Worm (Caenorhabditis elegans): ENCODE measurements around the gene mtm-3.

The mtm-3 gene

ce11 chrIII:3797180-3798026 is 2.9 kb downstream of the mtm-3 start (continued):
- TF ChIP-seq lin-38 (GFP tag; IDR thresholded peaks at IDR 0.05) (no peak; the same call in 1 of the 2 replicates), pha-4 (GFP tag; IDR thresholded peaks at IDR 0.05) (peak; percentile 37; the same call in 1 of the 2 replicates), pha-4 (tag; optimal IDR thresholded peaks at IDR 0.05) (no peak), unc-39 (tag; optimal IDR thresholded peaks at IDR 0.05) (no peak), mes-2 (tag; optimal IDR thresholded peaks at IDR 0.05; ENCODE audit: poor library complexity, severe bottlenecking) (peak; percentile 27), daf-19 (GFP tag; conservative IDR thresholded peaks at IDR 0.05) (no peak), ztf-7 (tag; optimal IDR thresholded peaks at IDR 0.05) (no peak), spr-1 (tag; optimal IDR thresholded peaks at IDR 0.05) (no peak), F10B5.3 (tag; optimal IDR thresholded peaks at IDR 0.05) (no peak)

- no peak for TF ChIP-seq sdz-12 (GFP tag; optimal IDR thresholded peaks at IDR 0.05)
- no peak for TF ChIP-seq zip-2 (tag; optimal IDR thresholded peaks at IDR 0.05)
- no peak for TF ChIP-seq dmd-6 (GFP tag; IDR thresholded peaks at IDR 0.05)
- TF ChIP-seq unc-62 (GFP tag; optimal IDR thresholded peaks at IDR 0.05 in 1 of 2), result peak in 1 of 2 experiments; percentile 34
- TF ChIP-seq unc-62 (tag; optimal IDR thresholded peaks at IDR 0.05), result no peak
- no peak for TF ChIP-seq ztf-7 (tag; optimal IDR thresholded peaks at IDR 0.05)
- TF ChIP-seq aha-1 (tag), result peak; percentile 21
Measured at ce11 chrIII:3795933-3796332, 4.3 kb downstream of the mtm-3 start.

ce11 chrIII:3790855-3791254 is 9.4 kb downstream of the mtm-3 start:
- TF ChIP-seq pqm-1 (tag; optimal IDR thresholded peaks at IDR 0.05) (no peak), unc-62 (GFP tag; optimal IDR thresholded peaks at IDR 0.05 in 1 of 2) (no peak), unc-62 (tag; optimal IDR thresholded peaks at IDR 0.05) (no peak), dpl-1 (GFP tag; optimal IDR thresholded peaks at IDR 0.05) (peak; percentile 40), fos-1 (tag; optimal IDR thresholded peaks at IDR 0.05) (no peak), jun-1 (tag; optimal IDR thresholded peaks at IDR 0.05) (no peak), ZK337.2 (GFP tag; IDR thresholded peaks at IDR 0.05) (no peak), mdt-29 (GFP tag; IDR thresholded peaks at IDR 0.05) (no peak), tag-97 (GFP tag; IDR thresholded peaks at IDR 0.05) (no peak), arid-1 (GFP tag; conservative IDR thresholded peaks at IDR 0.05) (no peak), madf-5 (GFP tag; IDR thresholded peaks at IDR 0.05) (no peak), lim-7 (GFP tag; IDR thresholded peaks at IDR 0.05) (0 out of 2 replicates have a peak, but pooled peaks have one; percentile 31), aha-1 (tag) (peak; percentile 49), F10B5.3 (tag; optimal IDR thresholded peaks at IDR 0.05) (no peak), mep-1 (tag; optimal IDR thresholded peaks at IDR 0.05) (peak; percentile 1), nhr-11 (tag; optimal IDR thresholded peaks at IDR 0.05) (no peak), dmd-6 (GFP tag; IDR thresholded peaks at IDR 0.05) (no peak), lin-15B (tag; optimal IDR thresholded peaks at IDR 0.05) (no peak), Y75B8A.6 (GFP tag; IDR thresholded peaks at IDR 0.05) (no peak), mes-2 (tag; optimal IDR thresholded peaks at IDR 0.05; ENCODE audit: poor library complexity, severe bottlenecking) (no peak), Y105C5A.15 (GFP tag; IDR thresholded peaks at IDR 0.05) (no peak), ztf-11 (tag; optimal IDR thresholded peaks at IDR 0.05) (no peak), snpc-1.2 (GFP tag; IDR thresholded peaks at IDR 0.05) (no peak), zip-11 (GFP tag; IDR thresholded peaks at IDR 0.05) (no peak), duxl-1 (tag; optimal IDR thresholded peaks at IDR 0.05; ENCODE audit: poor library complexity) (no peak)

- TF ChIP-seq arid-1 (GFP tag; conservative IDR thresholded peaks at IDR 0.05), result 0 out of 2 replicates have a peak, but pooled peaks have one; percentile 6
- TF ChIP-seq mes-2 (tag; optimal IDR thresholded peaks at IDR 0.05; ENCODE audit: poor library complexity, severe bottlenecking), result peak; percentile 12
- peak; percentile 54 for TF ChIP-seq aha-1 (tag)
- TF ChIP-seq mep-1 (tag; optimal IDR thresholded peaks at IDR 0.05), result peak; percentile 34
- TF ChIP-seq ama-1 (optimal IDR thresholded peaks at IDR 0.05), result peak; percentile 54
- TF ChIP-seq nhr-48 (tag; optimal IDR thresholded peaks at IDR 0.05), result peak; percentile 6
- peak in 1 of 2 experiments; percentile 17 for TF ChIP-seq lsy-2 (tag; optimal IDR thresholded peaks at IDR 0.05)
- TF ChIP-seq zfp-3 (GFP tag; conservative IDR thresholded peaks at IDR 0.05), result peak; percentile 74; the same call in 1 of the 2 replicates
- TF ChIP-seq fos-1 (tag; optimal IDR thresholded peaks at IDR 0.05), result no peak
- TF ChIP-seq aly-2 (tag; optimal IDR thresholded peaks at IDR 0.05), result peak; percentile 10
- peak; percentile 34 for TF ChIP-seq sdz-12 (GFP tag; optimal IDR thresholded peaks at IDR 0.05)
- no peak for TF ChIP-seq lin-13 (GFP tag; optimal IDR thresholded peaks at IDR 0.05)
- TF ChIP-seq zip-11 (GFP tag; IDR thresholded peaks at IDR 0.05), result no peak
Measured at ce11 chrIII:3789688-3790371, 10.4 kb downstream of the mtm-3 start.

Data from whole organism, L4 larva.